Worm (Caenorhabditis elegans) whole organism, L1 larva: ENCODE data around the gene his-63.

Experiments used
- dpl-1 ChIP-seq, 3 experiments: fragments of 150-350 bp in 2 of 3; sonication (generic microtip) in 1 of 3; optimal IDR thresholded peaks; 2 replicates each; lab custom pipeline; 2014 to 2017; ENCODE audit warnings: missing biosample characterization in 3 of 3, missing genetic modification characterization in 3 of 3, missing genetic modification reagents in 3 of 3
- egl-13 ChIP-seq: sonication (generic microtip); optimal IDR thresholded peaks from 2 replicates; lab custom pipeline; 2016; ENCODE audit warnings: missing genotype, missing genetic modification reagents, missing genetic modification characterization, missing compliant biosample characterization
- lin-13 ChIP-seq: fragments of 150-350 bp; optimal IDR thresholded peaks from 2 replicates; lab custom pipeline; 2014; ENCODE audit warnings: missing biosample characterization, missing genetic modification reagents, missing genetic modification characterization
- lin-15B ChIP-seq: fragments of 150-350 bp; sonication (generic microtip); optimal IDR thresholded peaks from 3 replicates; lab custom pipeline; 2014; ENCODE audit warnings: missing biosample characterization, missing genetic modification characterization
- nhr-12 ChIP-seq: sonication (generic microtip); optimal IDR thresholded peaks from 2 replicates; lab custom pipeline; 2017; ENCODE audit warnings: missing biosample characterization, missing genetic modification characterization
- nhr-77 ChIP-seq: fragments of 150-350 bp; optimal IDR thresholded peaks from 2 replicates; lab custom pipeline; 2014; ENCODE audit warnings: missing biosample characterization, missing genetic modification characterization
- pqm-1 ChIP-seq: sonication (generic microtip); optimal IDR thresholded peaks from 3 replicates; lab custom pipeline; 2017; ENCODE audit warnings: missing biosample characterization, missing genetic modification characterization
- snpc-4 ChIP-seq: fragments of 150-350 bp; optimal IDR thresholded peaks from 2 replicates; lab custom pipeline; 2014; ENCODE audit warnings: missing biosample characterization, missing genetic modification characterization
- sox-4 ChIP-seq: sonication (generic microtip); optimal IDR thresholded peaks from 2 replicates; lab custom pipeline; 2016; ENCODE audit warnings: missing genetic modification characterization, missing compliant biosample characterization
- tbx-2 ChIP-seq: sonication (generic microtip); optimal IDR thresholded peaks from 2 replicates; lab custom pipeline; 2016; ENCODE audit warnings: missing genetic modification characterization, missing compliant biosample characterization

ce11 chrIV:11363806-11364562 lies 42.7 kb downstream of the his-63 start:
- TF ChIP-seq tbx-2 (tag; lab: Kevin White, UChicago) (no peak), nhr-12 (tag; lab: Kevin White, UChicago) (no peak), snpc-4 (tag; lab: Kevin White, UChicago) (no peak), lin-15B (tag; lab: Kevin White, UChicago) (no peak), pqm-1 (no peak), sox-4 (tag; lab: Kevin White, UChicago) (no peak), lin-13 (no peak), dpl-1 (GFP tag; optimal IDR thresholded peaks at IDR 0.05; lab: Kevin White, UChicago) (no peak), egl-13 (tag; lab: Kevin White, UChicago) (no peak), nhr-77 (tag; lab: Kevin White, UChicago) (no peak)
